Worm (Caenorhabditis elegans): ENCODE measurements around the gene str-1.

- TF ChIP-seq nhr-237 (tag; optimal IDR thresholded peaks at IDR 0.05) = no peak
- no peak for TF ChIP-seq gmeb-1 (tag; optimal IDR thresholded peaks at IDR 0.05)
- no peak for TF ChIP-seq skn-1 (tag; optimal IDR thresholded peaks at IDR 0.05)
- no peak for TF ChIP-seq egl-27 (tag; optimal IDR thresholded peaks at IDR 0.05)
- no peak for TF ChIP-seq fos-1 (tag; optimal IDR thresholded peaks at IDR 0.05)
- no peak for TF ChIP-seq lin-39 (tag; optimal IDR thresholded peaks at IDR 0.05)
- TF ChIP-seq unc-39 (tag; optimal IDR thresholded peaks at IDR 0.05) = no peak
- TF ChIP-seq ceh-82 (tag; optimal IDR thresholded peaks at IDR 0.05) = no peak
- no peak for TF ChIP-seq nhr-11 (tag; optimal IDR thresholded peaks at IDR 0.05)
- no peak for TF ChIP-seq zag-1 (tag; optimal IDR thresholded peaks at IDR 0.05)
- no peak for TF ChIP-seq alr-1 (tag; optimal IDR thresholded peaks at IDR 0.05)
- TF ChIP-seq ceh-16 (tag; optimal IDR thresholded peaks at IDR 0.05) = no peak
- no peak for TF ChIP-seq dmd-4 (tag; optimal IDR thresholded peaks at IDR 0.05)
These were observed 14.0 kb upstream of the str-1 start for ce11 chrIV:7159586-7159985.
